Fruit fly (Drosophila melanogaster) whole organism, embryonic: ENCODE results near the gene Theg.
A peak's percentile ranks its signal among the peaks of the same experiment; 100 is the strongest.

Experiments
- BEAF-32 ChIP-seq: fragments of 200-800 bp; sonication (Bioruptor generic); optimal IDR thresholded peaks from 3 replicates; lab custom pipeline; 2017; ENCODE audit warnings: missing biosample characterization, missing genetic modification characterization, mild to moderate bottlenecking, moderate library complexity, missing genetic modification reagents
- Bgb ChIP-seq: fragments of 200-800 bp; sonication (Bioruptor generic); IDR thresholded peaks from 2 replicates; pipeline ENCODE4 v1.3.6; 2022; ENCODE audit warnings: missing biosample characterization, missing genetic modification characterization; ENCODE audit not compliant: partially characterized antibody
- Blimp-1 ChIP-seq: fragments of 200-800 bp; sonication (Bioruptor generic); optimal IDR thresholded peaks from 3 replicates; lab custom pipeline; 2018; ENCODE audit warnings: missing biosample characterization, missing genetic modification characterization, mild to moderate bottlenecking, moderate library complexity, missing genetic modification reagents
- CG10431 ChIP-seq: fragments of 200-800 bp; sonication (Bioruptor generic); optimal IDR thresholded peaks from 3 replicates; lab custom pipeline; 2018; ENCODE audit warnings: missing biosample characterization, mild to moderate bottlenecking, missing genetic modification characterization
- CG13287 ChIP-seq: fragments of 200-800 bp; sonication (Bioruptor generic); IDR thresholded peaks from 2 replicates; pipeline ENCODE4 v1.3.6; 2022; ENCODE audit warnings: missing biosample characterization, missing genetic modification characterization; ENCODE audit not compliant: partially characterized antibody
- CG13624 ChIP-seq: fragments of 200-800 bp; sonication (Bioruptor generic); optimal IDR thresholded peaks from 2 replicates; lab custom pipeline; 2016; ENCODE audit warnings: missing biosample characterization, missing genetic modification characterization
- CG14710 ChIP-seq: fragments of 200-800 bp; sonication (Bioruptor generic); optimal IDR thresholded peaks from 3 replicates; lab custom pipeline; 2019; ENCODE audit warnings: missing biosample characterization, mild to moderate bottlenecking, missing genetic modification characterization, moderate library complexity
- CG14860 ChIP-seq: fragments of 200-800 bp; sonication (Bioruptor generic); IDR thresholded peaks from 3 replicates; pipeline ENCODE4 v1.3.6; 2022; ENCODE audit warnings: missing biosample characterization, missing genetic modification characterization; ENCODE audit not compliant: partially characterized antibody
- CG17186 ChIP-seq: fragments of 200-800 bp; sonication (Bioruptor generic); optimal IDR thresholded peaks from 3 replicates; lab custom pipeline; 2017; ENCODE audit warnings: missing biosample characterization, missing genetic modification reagents, missing genetic modification characterization
- CG17829 ChIP-seq: fragments of 200-800 bp; optimal IDR thresholded peaks from 2 replicates; lab custom pipeline; 2019; ENCODE audit warnings: missing biosample characterization, mild to moderate bottlenecking, missing genetic modification characterization, moderate library complexity
- CG2116 ChIP-seq: fragments of 200-800 bp; sonication (Bioruptor generic); optimal IDR thresholded peaks from 3 replicates; lab custom pipeline; 2018; ENCODE audit warnings: missing biosample characterization, mild to moderate bottlenecking, missing genetic modification characterization
- CG34224 ChIP-seq: fragments of 200-800 bp; sonication (Bioruptor generic); IDR thresholded peaks from 3 replicates; pipeline ENCODE4 v1.3.6; 2022; ENCODE audit warnings: missing biosample characterization, missing genetic modification characterization; ENCODE audit not compliant: partially characterized antibody
- CG34422 ChIP-seq: fragments of 200-800 bp; sonication (Bioruptor generic); IDR thresholded peaks from 3 replicates; pipeline ENCODE4 v1.3.6; 2022; ENCODE audit warnings: missing biosample characterization, missing genetic modification characterization
- CG6791 ChIP-seq: fragments of 200-800 bp; sonication (Bioruptor generic); IDR thresholded peaks from 3 replicates; pipeline ENCODE4 v1.3.6; 2022; ENCODE audit warnings: missing biosample characterization, missing genetic modification characterization; ENCODE audit not compliant: partially characterized antibody
- CG7963 ChIP-seq: fragments of 200-800 bp; sonication (Bioruptor generic); IDR thresholded peaks from 3 replicates; pipeline ENCODE4 v1.3.6; 2022; ENCODE audit warnings: missing biosample characterization, missing genetic modification characterization; ENCODE audit not compliant: partially characterized antibody
- CG9797 ChIP-seq: fragments of 200-800 bp; sonication (Bioruptor generic); optimal IDR thresholded peaks from 3 replicates; lab custom pipeline; 2018; ENCODE audit warnings: missing biosample characterization, mild to moderate bottlenecking, missing genetic modification characterization
- Dp ChIP-seq: fragments of 200-800 bp; sonication (Bioruptor generic); optimal IDR thresholded peaks from 2 replicates; lab custom pipeline; 2018; ENCODE audit warnings: missing biosample characterization, mild to moderate bottlenecking, missing genetic modification characterization, moderate library complexity
- Dref ChIP-seq: fragments of 200-800 bp; sonication (Bioruptor generic); IDR thresholded peaks from 2 replicates; pipeline ENCODE4 v1.3.6; 2022; ENCODE audit warnings: missing biosample characterization, missing genetic modification characterization
- E2f2 ChIP-seq: fragments of 200-800 bp; sonication (Bioruptor generic); IDR thresholded peaks from 2 replicates; pipeline ENCODE4 v1.3.6; 2022; ENCODE audit warnings: missing biosample characterization, missing genetic modification characterization
- HLH4C ChIP-seq: fragments of 200-800 bp; sonication (Bioruptor generic); IDR thresholded peaks from 3 replicates; pipeline ENCODE4 v1.3.6; 2022; ENCODE audit warnings: missing biosample characterization, missing genetic modification characterization; ENCODE audit not compliant: partially characterized antibody
- Hr78 ChIP-seq, 2 experiments: fragments of 200-800 bp in 1 of 2; fragments of >200 bp in 1 of 2; sonication (Bioruptor generic) in 1 of 2; optimal IDR thresholded peaks; 2 replicates each; lab custom pipeline; 2017 to 2019; ENCODE audit warnings: missing biosample characterization in 2 of 2, missing genetic modification characterization in 2 of 2, mild to moderate bottlenecking in 1 of 2, moderate library complexity in 1 of 2
- MBD-R2 ChIP-seq: fragments of 200-800 bp; sonication (Bioruptor generic); IDR thresholded peaks from 2 replicates; pipeline ENCODE4 v1.3.6; 2022; ENCODE audit warnings: missing biosample characterization, missing genetic modification characterization
- MESR4 ChIP-seq: fragments of 200-800 bp; sonication (Bioruptor generic); optimal IDR thresholded peaks from 2 replicates; lab custom pipeline; 2018; ENCODE audit warnings: missing biosample characterization, mild to moderate bottlenecking, missing genetic modification characterization, moderate library complexity
- Mad ChIP-seq: fragments of 200-800 bp; sonication (Bioruptor generic); optimal IDR thresholded peaks from 2 replicates; lab custom pipeline; 2016; ENCODE audit warnings: missing biosample characterization, missing genetic modification characterization
- Max ChIP-seq: fragments of 200-800 bp; sonication (Bioruptor generic); optimal IDR thresholded peaks from 2 replicates; lab custom pipeline; 2016; ENCODE audit warnings: missing biosample characterization, mild to moderate bottlenecking, missing genetic modification characterization
- Myb ChIP-seq: fragments of 200-800 bp; sonication (Bioruptor generic); optimal IDR thresholded peaks from 2 replicates; lab custom pipeline; 2016; ENCODE audit warnings: missing biosample characterization, missing genetic modification characterization
- Opbp ChIP-seq: fragments of 200-800 bp; sonication (Bioruptor generic); IDR thresholded peaks from 3 replicates; pipeline ENCODE4 v1.3.6; 2022; ENCODE audit warnings: missing biosample characterization, missing genetic modification characterization; ENCODE audit not compliant: partially characterized antibody
- Scr ChIP-seq: fragments of 200-800 bp; sonication (Bioruptor generic); IDR thresholded peaks from 2 replicates; pipeline ENCODE4 v1.3.6; 2022; ENCODE audit warnings: missing biosample characterization, missing genetic modification characterization; ENCODE audit not compliant: partially characterized antibody
- amos ChIP-seq: fragments of 200-800 bp; sonication (Bioruptor generic); IDR thresholded peaks from 2 replicates; pipeline ENCODE4 v1.3.6; 2022; ENCODE audit warnings: missing biosample characterization, missing genetic modification characterization; ENCODE audit not compliant: partially characterized antibody
- chinmo ChIP-seq: fragments of 200-800 bp; sonication (Bioruptor generic); IDR thresholded peaks from 4 replicates; pipeline ENCODE4 v1.3.6; 2022; ENCODE audit warnings: missing biosample characterization, missing genetic modification characterization; ENCODE audit not compliant: partially characterized antibody
- emc ChIP-seq: fragments of 200-800 bp; sonication (Bioruptor generic); optimal IDR thresholded peaks from 2 replicates; lab custom pipeline; 2016; ENCODE audit warnings: missing biosample characterization, missing genetic modification characterization
- gfzf ChIP-seq: fragments of 200-800 bp; sonication (Bioruptor generic); optimal IDR thresholded peaks from 2 replicates; lab custom pipeline; 2016; ENCODE audit warnings: missing biosample characterization, mild to moderate bottlenecking, missing genetic modification characterization, moderate library complexity
- hb ChIP-seq: fragments of 200-800 bp; sonication (Bioruptor generic); IDR thresholded peaks from 3 replicates; pipeline ENCODE4 v1.3.6; 2022; ENCODE audit warnings: missing biosample characterization, missing genetic modification characterization; ENCODE audit not compliant: partially characterized antibody
- insv ChIP-seq, 2 experiments: fragments of 200-800 bp; sonication (Bioruptor generic); optimal IDR thresholded peaks; 3 replicates each; lab custom pipeline; 2016 to 2018; ENCODE audit warnings: missing biosample characterization in 2 of 2, missing genetic modification characterization in 2 of 2
- nmo ChIP-seq: fragments of 200-800 bp; sonication (Bioruptor generic); optimal IDR thresholded peaks from 2 replicates; lab custom pipeline; 2018; ENCODE audit warnings: missing biosample characterization, mild to moderate bottlenecking, missing genetic modification characterization, moderate library complexity
- onecut ChIP-seq: fragments of 200-800 bp; sonication (Bioruptor generic); IDR thresholded peaks from 2 replicates; pipeline ENCODE4 v1.3.6; 2022; ENCODE audit warnings: missing biosample characterization, missing genetic modification characterization
- p53 ChIP-seq: fragments of 200-800 bp; sonication (Bioruptor generic); optimal IDR thresholded peaks from 2 replicates; lab custom pipeline; 2016; ENCODE audit warnings: missing biosample characterization, missing genetic modification characterization
- pzg ChIP-seq: fragments of 200-800 bp; sonication (Bioruptor generic); optimal IDR thresholded peaks from 3 replicates; lab custom pipeline; 2018; ENCODE audit warnings: missing biosample characterization, mild to moderate bottlenecking, missing genetic modification characterization, moderate library complexity
- salm ChIP-seq: fragments of 200-800 bp; sonication (Bioruptor generic); optimal IDR thresholded peaks from 2 replicates; lab custom pipeline; 2018; ENCODE audit warnings: missing biosample characterization, mild to moderate bottlenecking, missing genetic modification characterization
- sens ChIP-seq: fragments of 200-800 bp; sonication (Bioruptor generic); peaks from one replicate; lab custom pipeline; 2016; ENCODE audit warnings: missing biosample characterization, missing genetic modification characterization
- sna ChIP-seq: fragments of 200-800 bp; sonication (Bioruptor generic); IDR thresholded peaks from 2 replicates; pipeline ENCODE4 v1.3.6; 2022; ENCODE audit warnings: missing biosample characterization, missing genetic modification characterization; ENCODE audit not compliant: partially characterized antibody
- stwl ChIP-seq: fragments of 200-800 bp; sonication (Bioruptor generic); optimal IDR thresholded peaks from 3 replicates; lab custom pipeline; 2018; ENCODE audit warnings: missing biosample characterization, mild to moderate bottlenecking, missing genetic modification characterization, moderate library complexity
- tio ChIP-seq: fragments of 200-800 bp; sonication (Bioruptor generic); optimal IDR thresholded peaks from 2 replicates; lab custom pipeline; 2017; ENCODE audit warnings: missing biosample characterization, missing genetic modification characterization, inconsistent platforms
- trem ChIP-seq: fragments of 200-800 bp; optimal IDR thresholded peaks from 3 replicates; lab custom pipeline; 2019; ENCODE audit warnings: missing biosample characterization, mild to moderate bottlenecking, missing genetic modification characterization, moderate library complexity
- unc-4 ChIP-seq: fragments of 200-800 bp; sonication (Bioruptor generic); IDR thresholded peaks from 2 replicates; pipeline ENCODE4 v1.3.6; 2022; ENCODE audit warnings: missing biosample characterization, missing genetic modification characterization; ENCODE audit not compliant: partially characterized antibody
- vnd ChIP-seq: fragments of 200-800 bp; sonication (Bioruptor generic); IDR thresholded peaks from 3 replicates; pipeline ENCODE4 v1.3.6; 2022; ENCODE audit warnings: missing biosample characterization, missing genetic modification characterization; ENCODE audit not compliant: partially characterized antibody
- zen ChIP-seq: fragments of 200-800 bp; sonication (Bioruptor generic); optimal IDR thresholded peaks from 3 replicates; lab custom pipeline; 2018; ENCODE audit warnings: missing biosample characterization, mild to moderate bottlenecking, missing genetic modification characterization, moderate library complexity

Theg gene

DNA sequence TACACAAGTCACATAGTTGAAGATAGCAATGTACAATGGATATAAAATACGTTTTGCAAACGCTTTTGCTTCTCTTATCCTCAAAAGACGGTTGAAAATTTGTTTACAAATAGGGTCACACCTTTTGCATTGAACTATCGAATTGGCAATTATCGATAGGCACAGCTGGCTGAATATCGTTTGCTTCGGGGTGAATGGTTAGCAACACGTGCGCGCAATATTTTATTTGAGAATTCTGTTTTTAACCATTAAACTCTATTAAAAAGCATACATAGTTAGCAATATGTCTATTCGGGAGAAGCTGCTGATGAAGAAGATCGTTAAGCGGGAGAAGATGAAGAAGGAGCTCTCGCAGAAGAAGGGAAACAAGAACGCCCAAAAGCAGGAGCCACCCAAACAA lies 21.1 kb downstream of the Theg start (continued):
- TF ChIP-seq Bgb (GFP tag; lab: Robert Waterston, UW) (peak; percentile 85), CG14860 (GFP tag; lab: Robert Waterston, UW) (peak; percentile 57), Myb (GFP tag; lab: Kevin White, UChicago) (peak; percentile 86), Scr (peak; percentile 77), HLH4C (GFP tag; lab: Robert Waterston, UW) (peak; percentile 78), nmo (GFP tag; lab: Kevin White, UChicago) (peak; percentile 25), Dref (GFP tag; lab: Robert Waterston, UW) (peak; percentile 90), Dp (peak; percentile 57), hb (0 out of 3 replicates have a peak, but pooled peaks have one; percentile 42), CG2116 (peak; percentile 82), CG7963 (peak; percentile 78; the same call in 2 of the 3 replicates), E2f2 (peak; percentile 77), CG17186 (GFP tag; lab: Kevin White, UChicago) (peak; percentile 29), CG13624 (no peak), unc-4 (GFP tag; lab: Robert Waterston, UW) (peak; percentile 78), gfzf (GFP tag; lab: Kevin White, UChicago) (peak; percentile 66), CG13287 (GFP tag; lab: Robert Waterston, UW) (peak; percentile 84), CG17829 (tag; lab: Kevin White, UChicago) (peak; percentile 13), stwl (peak; percentile 64), CG6791 (GFP tag; lab: Robert Waterston, UW) (peak; percentile 84), CG34422 (peak; percentile 57; the same call in 1 of the 3 replicates), onecut (GFP tag; lab: Robert Waterston, UW) (peak; percentile 20; the same call in 1 of the 2 replicates), CG14710 (tag; lab: Kevin White, UChicago) (peak; percentile 69), amos (GFP tag; lab: Robert Waterston, UW) (peak; percentile 86), CG10431 (GFP tag; lab: Kevin White, UChicago) (no peak), sens (peak; percentile 65), vnd (GFP tag; lab: Robert Waterston, UW) (peak; percentile 57; the same call in 1 of the 3 replicates), CG9797 (GFP tag; lab: Kevin White, UChicago) (peak; percentile 23), MBD-R2 (GFP tag; lab: Robert Waterston, UW) (peak; percentile 77), insv (GFP tag; optimal IDR thresholded peaks at IDR 0.05; lab: Kevin White, UChicago) (peak in 1 of 2 experiments; percentile 82), chinmo (GFP tag; lab: Robert Waterston, UW) (peak; percentile 75; the same call in 2 of the 4 replicates), p53 (GFP tag; lab: Kevin White, UChicago) (no peak), pzg (GFP tag; lab: Kevin White, UChicago) (peak; percentile 60), Hr78 (GFP tag; optimal IDR thresholded peaks at IDR 0.05; lab: Kevin White, UChicago) (peak in 1 of 2 experiments; percentile 80), salm (no peak), Max (peak; percentile 78), trem (tag; lab: Kevin White, UChicago) (peak; percentile 24), CG34224 (GFP tag; lab: Robert Waterston, UW) (peak; percentile 74), emc (GFP tag; lab: Kevin White, UChicago) (no peak), tio (GFP tag; lab: Kevin White, UChicago) (no peak), BEAF-32 (GFP tag; lab: Kevin White, UChicago) (peak; percentile 75), zen (tag; lab: Kevin White, UChicago) (peak; percentile 4), Mad (GFP tag; lab: Kevin White, UChicago) (no peak), sna (GFP tag; lab: Robert Waterston, UW) (peak; percentile 74), Opbp (GFP tag; lab: Robert Waterston, UW) (peak; percentile 82), Blimp-1 (no peak), MESR4 (GFP tag; lab: Kevin White, UChicago) (peak; percentile 35)
